Fruit fly (Drosophila melanogaster) whole organism, embryonic: ENCODE results near the gene CG6966.

Source experiments
- Atf6 ChIP-seq: fragments of 200-800 bp; sonication (Bioruptor generic); IDR thresholded peaks from 2 replicates; pipeline ENCODE4 v1.3.6; 2022; ENCODE audit warnings: missing biosample characterization, missing genetic modification characterization
- BtbVII ChIP-seq: fragments of 200-800 bp; sonication (Bioruptor generic); optimal IDR thresholded peaks from 3 replicates; lab custom pipeline; 2017; ENCODE audit warnings: missing biosample characterization, mild to moderate bottlenecking, missing genetic modification characterization
- Bteb2 ChIP-seq: fragments of 200-800 bp; sonication (Bioruptor generic); optimal IDR thresholded peaks from 2 replicates; lab custom pipeline; 2016; ENCODE audit warnings: missing biosample characterization, missing genetic modification characterization
- C15 ChIP-seq: fragments of 200-800 bp; sonication (Bioruptor generic); IDR thresholded peaks from 3 replicates; pipeline ENCODE4 v1.3.6; 2022; ENCODE audit warnings: missing biosample characterization, missing genetic modification characterization
- CG10654 ChIP-seq: fragments of 200-800 bp; sonication (Bioruptor generic); optimal IDR thresholded peaks from 2 replicates; lab custom pipeline; 2016; ENCODE audit warnings: missing biosample characterization, missing genetic modification characterization
- CG13123 ChIP-seq: fragments of 200-800 bp; sonication (Bioruptor generic); optimal IDR thresholded peaks from 2 replicates; lab custom pipeline; 2016; ENCODE audit warnings: missing biosample characterization, missing genetic modification characterization
- CG14965 ChIP-seq: fragments of 200-800 bp; sonication (Bioruptor generic); optimal IDR thresholded peaks from 2 replicates; lab custom pipeline; 2016; ENCODE audit warnings: missing biosample characterization, missing genetic modification characterization, borderline replicate concordance
- CG1603 ChIP-seq: fragments of 200-800 bp; sonication (Bioruptor generic); optimal IDR thresholded peaks from 2 replicates; lab custom pipeline; 2019; ENCODE audit warnings: missing biosample characterization, mild to moderate bottlenecking, missing genetic modification characterization, moderate library complexity
- CG17385 ChIP-seq: fragments of 200-800 bp; sonication (Bioruptor generic); optimal IDR thresholded peaks from 3 replicates; lab custom pipeline; 2018; ENCODE audit warnings: missing biosample characterization, mild to moderate bottlenecking, missing genetic modification characterization
- CG17912 ChIP-seq: fragments of 200-800 bp; sonication (Bioruptor generic); optimal IDR thresholded peaks from 2 replicates; lab custom pipeline; 2018; ENCODE audit warnings: missing biosample characterization, mild to moderate bottlenecking, missing genetic modification characterization
- CG2120 ChIP-seq: fragments of 200-800 bp; sonication (Bioruptor generic); optimal IDR thresholded peaks from 3 replicates; lab custom pipeline; 2016; ENCODE audit warnings: missing biosample characterization, missing genetic modification characterization
- CG2202 ChIP-seq: fragments of 200-800 bp; sonication (Bioruptor generic); optimal IDR thresholded peaks from 2 replicates; lab custom pipeline; 2018; ENCODE audit warnings: missing biosample characterization, mild to moderate bottlenecking, missing genetic modification characterization
- CG2712 ChIP-seq: fragments of 200-800 bp; optimal IDR thresholded peaks from 3 replicates; lab custom pipeline; 2019; ENCODE audit warnings: missing biosample characterization, mild to moderate bottlenecking, missing genetic modification characterization, moderate library complexity
- CG3407 ChIP-seq: fragments of 200-800 bp; sonication (Bioruptor generic); optimal IDR thresholded peaks from 2 replicates; lab custom pipeline; 2018; ENCODE audit warnings: missing biosample characterization, mild to moderate bottlenecking, missing genetic modification characterization
- CG4707 ChIP-seq: fragments of 200-800 bp; sonication (Bioruptor generic); optimal IDR thresholded peaks from 2 replicates; lab custom pipeline; 2018; ENCODE audit warnings: missing biosample characterization, mild to moderate bottlenecking, missing genetic modification characterization, moderate library complexity
- CG6175 ChIP-seq: fragments of 200-800 bp; sonication (Bioruptor generic); IDR thresholded peaks from 3 replicates; pipeline ENCODE4 v1.3.6; 2022; ENCODE audit warnings: missing biosample characterization, missing genetic modification characterization
- CG6254 ChIP-seq: fragments of 200-800 bp; sonication (Bioruptor generic); optimal IDR thresholded peaks from 3 replicates; lab custom pipeline; 2017; ENCODE audit warnings: mild to moderate bottlenecking, missing biosample characterization, missing genetic modification reagents, missing genetic modification characterization
- CG6272 ChIP-seq: fragments of 200-800 bp; sonication (Bioruptor generic); IDR thresholded peaks from 2 replicates; pipeline ENCODE4 v1.3.6; 2022; ENCODE audit warnings: missing biosample characterization, missing genetic modification characterization
- CG7556 ChIP-seq: fragments of 200-800 bp; sonication (Bioruptor generic); optimal IDR thresholded peaks from 2 replicates; lab custom pipeline; 2017; ENCODE audit warnings: missing biosample characterization, mild to moderate bottlenecking, missing genetic modification characterization
- CG7745 ChIP-seq: fragments of 200-800 bp; sonication (Bioruptor generic); optimal IDR thresholded peaks from 2 replicates; lab custom pipeline; 2018; ENCODE audit warnings: missing biosample characterization, mild to moderate bottlenecking, missing genetic modification characterization, moderate library complexity
- CG8765 ChIP-seq: fragments of 200-800 bp; sonication (Bioruptor generic); IDR thresholded peaks from 2 replicates; pipeline ENCODE4 v1.3.6; 2022; ENCODE audit warnings: missing biosample characterization, missing genetic modification characterization
- GATAe ChIP-seq: fragments of 200-800 bp; sonication (Bioruptor generic); conservative IDR thresholded peaks from 2 replicates; pipeline ENCODE4 v1.3.6; 2022; ENCODE audit warnings: missing biosample characterization, missing genetic modification characterization
- Gsc ChIP-seq: fragments of 200-800 bp; sonication (Bioruptor generic); IDR thresholded peaks from 2 replicates; pipeline ENCODE4 v1.3.6; 2022; ENCODE audit warnings: missing biosample characterization, missing genetic modification characterization
- HmgZ ChIP-seq: fragments of 200-800 bp; sonication (Bioruptor generic); optimal IDR thresholded peaks from 2 replicates; lab custom pipeline; 2018; ENCODE audit warnings: missing biosample characterization, mild to moderate bottlenecking, missing genetic modification characterization
- Hmr ChIP-seq: fragments of 200-800 bp; sonication (Bioruptor generic); optimal IDR thresholded peaks from 3 replicates; lab custom pipeline; 2017; ENCODE audit warnings: mild to moderate bottlenecking, missing biosample characterization, missing genetic modification reagents, missing genetic modification characterization
- Hr78 ChIP-seq, 2 experiments: fragments of 200-800 bp in 1 of 2; fragments of >200 bp in 1 of 2; sonication (Bioruptor generic) in 1 of 2; optimal IDR thresholded peaks; 2 replicates each; lab custom pipeline; 2017 to 2019; ENCODE audit warnings: missing biosample characterization in 2 of 2, missing genetic modification characterization in 2 of 2, mild to moderate bottlenecking in 1 of 2, moderate library complexity in 1 of 2
- Poxn ChIP-seq: fragments of 200-800 bp; sonication (Bioruptor generic); IDR thresholded peaks from 2 replicates; pipeline ENCODE4 v1.3.6; 2022; ENCODE audit warnings: missing biosample characterization, missing genetic modification characterization
- Vsx1 ChIP-seq: fragments of 200-800 bp; sonication (Bioruptor generic); optimal IDR thresholded peaks from 2 replicates; lab custom pipeline; 2017; ENCODE audit warnings: missing biosample characterization, mild to moderate bottlenecking, missing genetic modification characterization, missing genetic modification reagents
- ab ChIP-seq: fragments of 200-800 bp; sonication (Bioruptor generic); optimal IDR thresholded peaks from 2 replicates; lab custom pipeline; 2016; ENCODE audit warnings: missing biosample characterization, missing genetic modification characterization
- ac ChIP-seq: fragments of 200-800 bp; sonication (Bioruptor generic); optimal IDR thresholded peaks from 3 replicates; lab custom pipeline; 2017; ENCODE audit warnings: missing biosample characterization, mild to moderate bottlenecking, missing genetic modification characterization
- cad ChIP-seq: fragments of >200 bp; optimal IDR thresholded peaks from 2 replicates; lab custom pipeline; 2017; ENCODE audit warnings: missing biosample characterization, missing genetic modification characterization
- chinmo ChIP-seq: fragments of 200-800 bp; sonication (Bioruptor generic); IDR thresholded peaks from 4 replicates; pipeline ENCODE4 v1.3.6; 2022; ENCODE audit warnings: missing biosample characterization, missing genetic modification characterization; ENCODE audit not compliant: partially characterized antibody
- chn ChIP-seq: fragments of 200-800 bp; sonication (Bioruptor generic); optimal IDR thresholded peaks from 2 replicates; lab custom pipeline; 2016; ENCODE audit warnings: missing biosample characterization, missing genetic modification characterization
- corto ChIP-seq: fragments of 200-800 bp; sonication (Bioruptor generic); optimal IDR thresholded peaks from 2 replicates; lab custom pipeline; 2016; ENCODE audit warnings: missing biosample characterization, mild to moderate bottlenecking, missing genetic modification characterization, moderate library complexity
- dati ChIP-seq: fragments of 200-800 bp; sonication (Bioruptor generic); IDR thresholded peaks from 2 replicates; pipeline ENCODE4 v1.3.6; 2022; ENCODE audit warnings: missing biosample characterization, missing genetic modification characterization
- exex ChIP-seq: fragments of 200-800 bp; sonication (Bioruptor generic); optimal IDR thresholded peaks from 4 replicates; lab custom pipeline; 2018; ENCODE audit warnings: missing biosample characterization, mild to moderate bottlenecking, missing genetic modification characterization, moderate library complexity
- gcm ChIP-seq: fragments of 200-800 bp; sonication (Bioruptor generic); optimal IDR thresholded peaks from 2 replicates; lab custom pipeline; 2019; ENCODE audit warnings: missing biosample characterization, mild to moderate bottlenecking, missing genetic modification characterization, moderate library complexity
- grn ChIP-seq: fragments of 200-800 bp; sonication (Bioruptor generic); optimal IDR thresholded peaks from 3 replicates; lab custom pipeline; 2017; ENCODE audit warnings: missing biosample characterization, missing genetic modification characterization
- her ChIP-seq: fragments of 200-800 bp; sonication (Bioruptor generic); optimal IDR thresholded peaks from 2 replicates; lab custom pipeline; 2016; ENCODE audit warnings: missing biosample characterization, missing genetic modification characterization
- otp ChIP-seq: fragments of 200-800 bp; sonication (Bioruptor generic); IDR thresholded peaks from 3 replicates; pipeline ENCODE4, ENCODE4 v1.3.6; 2022; ENCODE audit warnings: missing biosample characterization, missing genetic modification characterization
- pfk ChIP-seq: fragments of 200-800 bp; sonication (Bioruptor generic); optimal IDR thresholded peaks from 2 replicates; lab custom pipeline; 2018; ENCODE audit warnings: missing biosample characterization, mild to moderate bottlenecking, missing genetic modification characterization, moderate library complexity
- pum ChIP-seq: fragments of 200-800 bp; sonication (Bioruptor generic); optimal IDR thresholded peaks from 2 replicates; lab custom pipeline; 2016; ENCODE audit warnings: missing biosample characterization, missing genetic modification characterization
- sd ChIP-seq: fragments of 200-800 bp; sonication (Bioruptor generic); optimal IDR thresholded peaks from 3 replicates; lab custom pipeline; 2018; ENCODE audit warnings: missing biosample characterization, mild to moderate bottlenecking, missing genetic modification characterization, moderate library complexity
- stwl ChIP-seq: fragments of 200-800 bp; sonication (Bioruptor generic); optimal IDR thresholded peaks from 3 replicates; lab custom pipeline; 2018; ENCODE audit warnings: missing biosample characterization, mild to moderate bottlenecking, missing genetic modification characterization, moderate library complexity
- z ChIP-seq: fragments of 200-800 bp; sonication (Bioruptor generic); IDR thresholded peaks from 3 replicates; pipeline ENCODE4 v1.3.6; 2022; ENCODE audit warnings: missing biosample characterization, missing genetic modification characterization
- zf30C ChIP-seq: fragments of 200-800 bp; sonication (Bioruptor generic); optimal IDR thresholded peaks from 3 replicates; lab custom pipeline; 2018; ENCODE audit warnings: missing biosample characterization, mild to moderate bottlenecking, missing genetic modification characterization

Gene CG6966

dm6 chr3R:15095550-15096031 is at the start of gene CG6966 (continued):
- peak; percentile 97 for TF ChIP-seq CG1603
- TF ChIP-seq stwl (tag; lab: Kevin White, UChicago), result peak; percentile 100
- TF ChIP-seq chn (GFP tag; lab: Kevin White, UChicago), result peak; percentile 96
- peak; percentile 91 for TF ChIP-seq CG17385 (GFP tag; lab: Kevin White, UChicago)
- TF ChIP-seq CG4707 (GFP tag; lab: Kevin White, UChicago), result peak; percentile 90
- TF ChIP-seq Hmr (GFP tag; lab: Kevin White, UChicago), result peak; percentile 99
- no peak for TF ChIP-seq cad (GFP tag; lab: Kevin White, UChicago)
- no peak for TF ChIP-seq chinmo (GFP tag; lab: Robert Waterston, UW)
- TF ChIP-seq pfk (GFP tag; lab: Kevin White, UChicago), result peak; percentile 77
- no peak for TF ChIP-seq Poxn
- TF ChIP-seq CG2712 (tag; lab: Kevin White, UChicago), result peak; percentile 88
- TF ChIP-seq CG2202 (tag; lab: Kevin White, UChicago), result peak; percentile 92
- TF ChIP-seq gcm (GFP tag; lab: Kevin White, UChicago), result peak; percentile 88
- TF ChIP-seq dati, result no peak
- peak; percentile 87 for TF ChIP-seq ab (GFP tag; lab: Kevin White, UChicago)
- peak; percentile 82 for TF ChIP-seq CG14965 (GFP tag; lab: Kevin White, UChicago)
- peak; percentile 96 for TF ChIP-seq CG13123 (GFP tag; lab: Kevin White, UChicago)
- TF ChIP-seq CG2120, result peak; percentile 96
- TF ChIP-seq HmgZ (tag; lab: Kevin White, UChicago), result peak; percentile 98
- peak; percentile 94 for TF ChIP-seq pum
- TF ChIP-seq ac (GFP tag; lab: Kevin White, UChicago), result peak; percentile 83
- peak; percentile 87 for TF ChIP-seq CG7556 (GFP tag; lab: Kevin White, UChicago)
- TF ChIP-seq CG8765 (GFP tag; lab: Robert Waterston, UW), result no peak
- peak; percentile 94 for TF ChIP-seq Vsx1 (GFP tag; lab: Kevin White, UChicago)
- peak; percentile 43 for TF ChIP-seq zf30C (GFP tag; lab: Kevin White, UChicago)

dm6 chr3R:15139816-15140473 is 44.5 kb upstream of the CG6966 start, which contains the start of gene CG3987:
CG3987 (plus strand) TSS chr3R:15139958.
- TF ChIP-seq CG10654 (GFP tag; lab: Kevin White, UChicago) (no peak), chinmo (GFP tag; lab: Robert Waterston, UW) (peak; percentile 81; the same call in 3 of the 4 replicates), CG6175 (GFP tag; lab: Robert Waterston, UW) (no peak), GATAe (peak; percentile 85), Bteb2 (GFP tag; lab: Kevin White, UChicago) (no peak), grn (GFP tag; lab: Kevin White, UChicago) (peak; percentile 51), CG3407 (no peak), C15 (GFP tag; lab: Robert Waterston, UW) (no peak), Gsc (no peak), corto (GFP tag; lab: Kevin White, UChicago) (no peak), BtbVII (GFP tag; lab: Kevin White, UChicago) (no peak), sd (tag; lab: Kevin White, UChicago) (peak; percentile 81), her (no peak), Atf6 (peak; percentile 2; the same call in 1 of the 2 replicates), Hr78 (GFP tag; optimal IDR thresholded peaks at IDR 0.05; lab: Kevin White, UChicago) (peak in 1 of 2 experiments; percentile 23), z (GFP tag; lab: Robert Waterston, UW) (peak; percentile 89), CG7745 (tag; lab: Kevin White, UChicago) (no peak), Hmr (GFP tag; lab: Kevin White, UChicago) (no peak), exex (peak; percentile 1), otp (GFP tag; lab: Robert Waterston, UW) (no peak), CG6254 (GFP tag; lab: Kevin White, UChicago) (no peak), CG6272 (GFP tag; lab: Robert Waterston, UW) (no peak), CG17912 (GFP tag; lab: Kevin White, UChicago) (no peak)
